Worm (Caenorhabditis elegans): ENCODE results near the gene hpo-26.

Gene hpo-26

ce11 chrV:6549871-6550270 is 17.0 kb upstream of the hpo-26 start, which contains the start of gene lipl-4:
Gene lipl-4 (plus strand): TSS chrV:6550171.
- TF ChIP-seq tlf-1 (GFP tag; optimal IDR thresholded peaks at IDR 0.05), result no peak
- no peak for TF ChIP-seq ztf-25 (GFP tag; IDR thresholded peaks at IDR 0.05)
- no peak for TF ChIP-seq lin-35 (GFP tag; optimal IDR thresholded peaks at IDR 0.05)
- TF ChIP-seq F22D6.2 (tag; optimal IDR thresholded peaks at IDR 0.05), result no peak
- TF ChIP-seq lin-40 (tag; optimal IDR thresholded peaks at IDR 0.05), result no peak
- no peak for TF ChIP-seq sptf-2 (GFP tag; optimal IDR thresholded peaks at IDR 0.05)
- TF ChIP-seq him-1 (tag; optimal IDR thresholded peaks at IDR 0.05), result no peak
- TF ChIP-seq madf-8 (GFP tag; conservative IDR thresholded peaks at IDR 0.05), result no peak
- no peak for TF ChIP-seq athp-1 (tag; optimal IDR thresholded peaks at IDR 0.05)
- no peak for TF ChIP-seq D2030.7 (GFP tag; IDR thresholded peaks at IDR 0.05)
- no peak for TF ChIP-seq ztf-26 (tag; optimal IDR thresholded peaks at IDR 0.05)
- TF ChIP-seq egl-44 (GFP tag; IDR thresholded peaks at IDR 0.05), result no peak
- TF ChIP-seq sdz-38 (tag; optimal IDR thresholded peaks at IDR 0.05), result no peak
- TF ChIP-seq cebp-2 (GFP tag; IDR thresholded peaks at IDR 0.05), result no peak
- no peak for TF ChIP-seq B0336.3 (GFP tag; IDR thresholded peaks at IDR 0.05)
- no peak for TF ChIP-seq attf-6 (GFP tag; IDR thresholded peaks at IDR 0.05)
- no peak for TF ChIP-seq repo-1 (tag; optimal IDR thresholded peaks at IDR 0.05)

ce11 chrV:6549148-6549547 is 16.3 kb upstream of the hpo-26 start, which contains the start of gene K04A8.20:
Gene K04A8.20 (plus strand): TSS chrV:6549448.
- TF ChIP-seq aptf-2 (GFP tag; conservative IDR thresholded peaks at IDR 0.05) (no peak), snpc-1.3 (tag; optimal IDR thresholded peaks at IDR 0.05; ENCODE audit: insufficient read depth) (no peak), madf-10 (tag; optimal IDR thresholded peaks at IDR 0.05) (no peak), sdz-38 (tag; optimal IDR thresholded peaks at IDR 0.05) (no peak), snpc-3.4 (tag; optimal IDR thresholded peaks at IDR 0.05) (no peak), hlh-12 (tag; optimal IDR thresholded peaks at IDR 0.05) (no peak), mel-28 (tag; optimal IDR thresholded peaks at IDR 0.05; ENCODE audit: borderline replicate concordance) (no peak), ceh-27 (GFP tag; optimal IDR thresholded peaks at IDR 0.05) (no peak), hmg-20 (GFP tag; IDR thresholded peaks at IDR 0.05) (no peak), ama-1 (optimal IDR thresholded peaks at IDR 0.05) (no peak), ama-1 (GFP tag; optimal IDR thresholded peaks at IDR 0.05) (no peak), F55B11.4 (tag; optimal IDR thresholded peaks at IDR 0.05; ENCODE audit: borderline replicate concordance, insufficient read depth) (no peak), lin-54 (GFP tag; optimal IDR thresholded peaks at IDR 0.05) (no peak), sea-2 (GFP tag; IDR thresholded peaks at IDR 0.05) (no peak), mcd-1 (GFP tag; IDR thresholded peaks at IDR 0.05) (no peak), unc-62 (GFP tag; optimal IDR thresholded peaks at IDR 0.05) (no peak), C06A6.2 (GFP tag; conservative IDR thresholded peaks at IDR 0.05) (no peak)

- TF ChIP-seq let-607 (tag; optimal IDR thresholded peaks at IDR 0.05) (no peak), dpl-1 (GFP tag; optimal IDR thresholded peaks at IDR 0.05) (no peak), dpff-1 (tag; optimal IDR thresholded peaks at IDR 0.05) (no peak), D2030.7 (GFP tag; IDR thresholded peaks at IDR 0.05) (no peak), unc-130 (GFP tag; optimal IDR thresholded peaks at IDR 0.05) (no peak), nhr-27 (tag; optimal IDR thresholded peaks at IDR 0.05) (no peak), die-1 (tag; optimal IDR thresholded peaks at IDR 0.05) (no peak), F10E7.11 (tag; optimal IDR thresholded peaks at IDR 0.05) (no peak), bed-2 (GFP tag; IDR thresholded peaks at IDR 0.05) (no peak), sptf-2 (GFP tag; optimal IDR thresholded peaks at IDR 0.05) (no peak), mel-28 (tag; optimal IDR thresholded peaks at IDR 0.05; ENCODE audit: borderline replicate concordance) (no peak)
These were observed 15.4 kb upstream of the hpo-26 start for ce11 chrV:6548309-6548708.
